Worm (Caenorhabditis elegans) whole organism, L1 larva: ENCODE results near the gene T26G10.3.

Source experiments
- ama-1 ChIP-seq: fragments of 150-350 bp; optimal IDR thresholded peaks from 2 replicates; lab custom pipeline; 2014
- ceh-63 ChIP-seq: fragments of 200-800 bp; sonication (Bioruptor generic); optimal IDR thresholded peaks from 2 replicates; lab custom pipeline; 2018; ENCODE audit warnings: mild to moderate bottlenecking, missing genetic modification characterization, missing compliant biosample characterization
- ceh-82 ChIP-seq, 3 experiments: fragments of 150-350 bp in 1 of 3; sonication (generic microtip) in 2 of 3; optimal IDR thresholded peaks; 2 replicates each; lab custom pipeline; 2014 to 2017; ENCODE audit warnings: missing biosample characterization in 3 of 3, missing genetic modification characterization in 3 of 3
- ceh-88 ChIP-seq: fragments of 200-800 bp; sonication (Bioruptor generic); IDR thresholded peaks from 2 replicates; pipeline ENCODE4 v1.3.6; 2022; ENCODE audit warnings: missing genetic modification characterization, missing compliant biosample characterization
- egl-27 ChIP-seq, 2 experiments: fragments of 150-350 bp in 1 of 2; sonication (generic microtip); optimal IDR thresholded peaks; 3 replicates each; lab custom pipeline; 2017 to 2018; ENCODE audit warnings: missing biosample characterization in 2 of 2, missing genetic modification characterization in 2 of 2, missing genetic modification reagents in 2 of 2
- hlh-17 ChIP-seq: fragments of 200-800 bp; sonication (Bioruptor generic); optimal IDR thresholded peaks from 2 replicates; lab custom pipeline; 2018; ENCODE audit warnings: missing genetic modification characterization, mild to moderate bottlenecking, missing compliant biosample characterization, moderate library complexity, borderline replicate concordance
- jun-1 ChIP-seq: fragments of 150-350 bp; optimal IDR thresholded peaks from 2 replicates; lab custom pipeline; 2014; ENCODE audit warnings: missing biosample characterization, missing genetic modification reagents, missing genetic modification characterization
- lsy-2 ChIP-seq, 2 experiments: fragments of 150-350 bp; optimal IDR thresholded peaks; 2 replicates each; lab custom pipeline; 2014; ENCODE audit warnings: missing biosample characterization in 2 of 2, missing genetic modification characterization in 2 of 2
- mef-2 ChIP-seq: fragments of 150-350 bp; optimal IDR thresholded peaks from 2 replicates; lab custom pipeline; 2014; ENCODE audit warnings: missing biosample characterization, missing genetic modification characterization
- nhr-11 ChIP-seq: fragments of 150-350 bp; optimal IDR thresholded peaks from 2 replicates; lab custom pipeline; 2014; ENCODE audit warnings: missing biosample characterization, missing genetic modification characterization
- nhr-90 ChIP-seq: sonication (generic microtip); optimal IDR thresholded peaks from 2 replicates; lab custom pipeline; 2016; ENCODE audit warnings: mild to moderate bottlenecking, missing genetic modification characterization, missing compliant biosample characterization; ENCODE audit not compliant: poor library complexity
- snpc-4 ChIP-seq: fragments of 150-350 bp; optimal IDR thresholded peaks from 2 replicates; lab custom pipeline; 2014; ENCODE audit warnings: missing biosample characterization, missing genetic modification characterization
- zip-4 ChIP-seq: fragments of 200-800 bp; sonication (Bioruptor generic); optimal IDR thresholded peaks from 2 replicates; lab custom pipeline; 2018; ENCODE audit warnings: mild to moderate bottlenecking, missing genetic modification characterization, moderate library complexity, missing compliant biosample characterization

ce11 chrIII:9393114-9393780 is 20.0 kb downstream of the T26G10.3 start, which contains the start of the genes gpr-2 and rgr-1:
- TF ChIP-seq ceh-63 (GFP tag; lab: Kevin White, UChicago) (no peak), snpc-4 (tag; lab: Kevin White, UChicago) (no peak), jun-1 (tag; lab: Kevin White, UChicago) (no peak), nhr-90 (tag; lab: Kevin White, UChicago) (no peak), nhr-11 (tag; lab: Kevin White, UChicago) (no peak), ceh-88 (no peak), egl-27 (tag; optimal IDR thresholded peaks at IDR 0.05; lab: Kevin White, UChicago) (no peak), ama-1 (lab: Kevin White, UChicago) (no peak), lsy-2 (tag; optimal IDR thresholded peaks at IDR 0.05; lab: Kevin White, UChicago) (peak; percentile 56 to 72), hlh-17 (GFP tag; lab: Kevin White, UChicago) (no peak), ceh-82 (tag; optimal IDR thresholded peaks at IDR 0.05; lab: Kevin White, UChicago) (peak in 2 of 3 experiments; percentile 27 to 46), zip-4 (GFP tag; lab: Kevin White, UChicago) (no peak), mef-2 (tag; lab: Kevin White, UChicago) (no peak)
